Worm (Caenorhabditis elegans): ENCODE results near the gene elt-6.

DNA sequence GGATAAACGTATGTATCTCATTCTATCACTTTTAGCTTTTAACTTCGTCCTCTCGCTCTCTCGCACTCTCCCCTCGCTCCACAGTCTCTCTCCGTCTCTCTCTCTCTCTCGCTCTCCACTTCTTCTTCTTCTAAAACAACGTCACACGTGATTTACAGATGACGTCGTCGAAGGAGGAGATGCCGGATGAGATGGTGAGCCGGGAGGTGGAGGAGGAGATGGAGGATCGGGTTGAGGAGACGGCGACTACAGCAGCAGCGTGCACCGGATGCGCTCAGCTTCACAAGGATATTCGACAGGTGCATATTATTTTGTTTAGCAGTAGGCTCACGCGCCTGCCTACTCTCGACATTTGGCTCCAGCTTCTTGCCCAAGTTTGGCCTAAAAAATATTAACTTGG lies at the start of gene elt-6:
- TF ChIP-seq cog-1 (tag; optimal IDR thresholded peaks at IDR 0.05): no peak
- no peak for TF ChIP-seq klf-2 (GFP tag; conservative IDR thresholded peaks at IDR 0.05)
- TF ChIP-seq ztf-23 (GFP tag; IDR thresholded peaks at IDR 0.05): 0 out of 2 replicates have a peak, but pooled peaks have one; percentile 37
- TF ChIP-seq med-1 (GFP tag; optimal IDR thresholded peaks at IDR 0.05; ENCODE audit: insufficient read depth): no peak
- no peak for TF ChIP-seq ref-1 (GFP tag; conservative IDR thresholded peaks at IDR 0.05)

All from whole organism, midembryonic.